Worm (Caenorhabditis elegans) whole organism, young adult: ENCODE measurements around the gene srx-9.
"Not testable (repeated sequence)": the region's sequence is repeated elsewhere in the genome, so short reads cannot be mapped to it uniquely, and the experiment has no call there.

Experiments
- F57A8.1 ChIP-seq: fragments of 200-800 bp; sonication (Bioruptor generic); optimal IDR thresholded peaks from 2 replicates; lab custom pipeline; 2018; ENCODE audit warnings: mild to moderate bottlenecking, missing genetic modification characterization, moderate library complexity, missing compliant biosample characterization
- ztf-25 ChIP-seq: fragments of 200-800 bp; sonication (Bioruptor generic); IDR thresholded peaks from 2 replicates; pipeline ENCODE4 v1.3.6; 2022; ENCODE audit warnings: missing genetic modification reagents, missing genetic modification characterization, missing compliant biosample characterization
- ztf-28 ChIP-seq: fragments of 200-800 bp; sonication (Bioruptor generic); IDR thresholded peaks from 2 replicates; pipeline ENCODE4 v1.3.6; 2022; ENCODE audit warnings: missing genetic modification reagents, missing genetic modification characterization, missing compliant biosample characterization

srx-9 gene

ce11 chrV:7345494-7345893, 49.8 kb downstream of the srx-9 start, which contains the start of gene nhr-147:
TSS of gene nhr-147 (plus strand) at chrV:7345794.
- TF ChIP-seq ztf-25 (GFP tag; lab: Robert Waterston, UW); F57A8.1; ztf-28 (GFP tag; lab: Robert Waterston, UW): not testable (repeated sequence)
